Worm (Caenorhabditis elegans) whole organism, L1 larva: Measurements from ENCODE around the gene fbxa-38.

Experiments
- hpl-2 ChIP-seq: fragments of 150-350 bp; optimal IDR thresholded peaks from 2 replicates; lab custom pipeline; 2014; ENCODE audit warnings: missing biosample characterization, missing genetic modification reagents, missing genetic modification characterization
- irx-1 ChIP-seq: sonication (generic microtip); optimal IDR thresholded peaks from 2 replicates; lab custom pipeline; 2016; ENCODE audit warnings: missing genetic modification characterization, missing compliant biosample characterization
- lir-3 ChIP-seq: sonication (generic microtip); optimal IDR thresholded peaks from 2 replicates; lab custom pipeline; 2016; ENCODE audit warnings: mild to moderate bottlenecking, missing genetic modification characterization, moderate library complexity, missing compliant biosample characterization; ENCODE audit not compliant: poor library complexity
- lsy-2 ChIP-seq, 2 experiments: fragments of 150-350 bp; optimal IDR thresholded peaks; 2 replicates each; lab custom pipeline; 2014; ENCODE audit warnings: missing biosample characterization in 2 of 2, missing genetic modification characterization in 2 of 2
- ztf-11 ChIP-seq, 2 experiments: sonication (generic microtip); optimal IDR thresholded peaks; 2 replicates each; lab custom pipeline; 2016 to 2017; ENCODE audit warnings: missing genetic modification characterization in 2 of 2, missing biosample characterization in 1 of 2, missing compliant biosample characterization in 1 of 2

DNA sequence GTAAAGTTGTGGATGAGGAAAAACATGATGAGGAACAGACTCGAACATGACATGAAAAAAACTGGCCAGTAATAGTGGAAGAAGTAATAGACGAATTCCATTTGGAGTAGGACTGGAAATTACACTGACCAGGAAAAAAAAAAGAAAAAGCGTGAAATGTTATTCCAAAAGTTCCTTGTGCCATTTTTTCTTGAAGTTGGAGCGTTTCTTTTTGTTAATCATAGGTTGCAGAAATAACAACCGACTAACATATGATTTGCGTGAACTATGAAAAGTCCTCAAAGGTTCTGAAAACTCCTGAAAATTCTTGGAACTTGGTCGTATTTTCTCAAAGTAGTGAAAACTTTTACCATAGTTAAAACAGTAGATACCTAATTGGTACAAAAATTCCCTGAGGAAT is 21.3 kb downstream of the fbxa-38 start, which contains the start of gene srd-67:
- TF ChIP-seq hpl-2 (GFP tag; lab: Kevin White, UChicago) = no peak
- TF ChIP-seq irx-1 (tag; lab: Kevin White, UChicago) = no peak
- no peak for TF ChIP-seq lsy-2 (tag; optimal IDR thresholded peaks at IDR 0.05; lab: Kevin White, UChicago)
- TF ChIP-seq ztf-11 (tag; optimal IDR thresholded peaks at IDR 0.05; lab: Kevin White, UChicago) = no peak
- TF ChIP-seq lir-3 (tag; lab: Kevin White, UChicago) = no peak
